1 fruit fly cellular context compared by ENCODE assay signal in genomic region chrX:14218045-14218483, dm6.
TF ChIP-seq lines count a peak whose summit lies in the region.

No protein-coding gene starts in this region.

TF ChIP-seq in whole organism, embryonic, 481 proteins besides CTCF, POLR2A, EP300 and RAD21 (continued from another document):
- TF ChIP-seq CG42726 (GFP tag; IDR thresholded peaks at IDR 0.05; lab: Robert Waterston, UW; ENCODE audit: partially characterized antibody) (no peak), CG10209 (GFP tag; optimal IDR thresholded peaks at IDR 0.05; lab: Kevin White, UChicago) (peak; percentile 87), sima (GFP tag; optimal IDR thresholded peaks at IDR 0.05; lab: Kevin White, UChicago) (peak; percentile 53), run (tag; optimal IDR thresholded peaks at IDR 0.05; lab: Kevin White, UChicago) (peak; percentile 82), CG2202 (tag; optimal IDR thresholded peaks at IDR 0.05; lab: Kevin White, UChicago) (peak; percentile 62), Dad (GFP tag; optimal IDR thresholded peaks at IDR 0.05; lab: Kevin White, UChicago) (peak; percentile 52), fd64A (GFP tag; optimal IDR thresholded peaks at IDR 0.05; lab: Kevin White, UChicago) (no peak), CG3065 (GFP tag; optimal IDR thresholded peaks at IDR 0.05; lab: Kevin White, UChicago) (peak; percentile 16), stc (GFP tag; IDR thresholded peaks at IDR 0.05; lab: Robert Waterston, UW) (peak; percentile 85), mirr (GFP tag; optimal IDR thresholded peaks at IDR 0.05; lab: Kevin White, UChicago) (no peak), slbo (GFP tag; IDR thresholded peaks at IDR 0.05; lab: Robert Waterston, UW) (peak; percentile 89), CG32532 (GFP tag; IDR thresholded peaks at IDR 0.05; lab: Robert Waterston, UW) (peak; percentile 91), Oli (tag; optimal IDR thresholded peaks at IDR 0.05; lab: Kevin White, UChicago) (peak; percentile 88), CG12155 (GFP tag; optimal IDR thresholded peaks at IDR 0.05; lab: Kevin White, UChicago) (peak; percentile 88), HmgD (GFP tag; optimal IDR thresholded peaks at IDR 0.05; lab: Kevin White, UChicago) (no peak), corto (GFP tag; optimal IDR thresholded peaks at IDR 0.05; lab: Kevin White, UChicago) (peak; percentile 77), gsb (GFP tag; IDR thresholded peaks at IDR 0.05; lab: Robert Waterston, UW) (peak; percentile 74), caup (GFP tag; optimal IDR thresholded peaks at IDR 0.05; lab: Kevin White, UChicago; ENCODE audit: severe bottlenecking) (peak; percentile 85), prd (optimal IDR thresholded peaks at IDR 0.05; lab: Kevin White, UChicago) (no peak), prd (GFP tag; IDR thresholded peaks at IDR 0.05; lab: Robert Waterston, UW) (peak; percentile 93), ham (GFP tag; IDR thresholded peaks at IDR 0.05; lab: Robert Waterston, UW) (peak; percentile 46; the same call in 1 of the 2 replicates), NFAT (GFP tag; IDR thresholded peaks at IDR 0.05; lab: Robert Waterston, UW) (peak; percentile 55; the same call in 1 of the 2 replicates), Fer1 (GFP tag; optimal IDR thresholded peaks at IDR 0.05; lab: Kevin White, UChicago) (peak; percentile 87), CoRest (tag; optimal IDR thresholded peaks at IDR 0.05; lab: Kevin White, UChicago) (peak; percentile 90), Tbp (GFP tag; optimal IDR thresholded peaks at IDR 0.05; lab: Kevin White, UChicago) (no peak), cato (GFP tag; optimal IDR thresholded peaks at IDR 0.05; lab: Kevin White, UChicago; ENCODE audit: borderline replicate concordance) (peak; percentile 55), shn (GFP tag; optimal IDR thresholded peaks at IDR 0.05; lab: Kevin White, UChicago) (no peak), row (GFP tag; IDR thresholded peaks at IDR 0.05; lab: Robert Waterston, UW) (peak; percentile 89), Doc3 (GFP tag; IDR thresholded peaks at IDR 0.05; lab: Robert Waterston, UW; ENCODE audit: partially characterized antibody) (no peak), CG5953 (GFP tag; IDR thresholded peaks at IDR 0.05; lab: Robert Waterston, UW) (peak; percentile 69; the same call in 1 of the 2 replicates), unpg (GFP tag; optimal IDR thresholded peaks at IDR 0.05; lab: Kevin White, UChicago) (peak; percentile 94), CG10654 (GFP tag; optimal IDR thresholded peaks at IDR 0.05; lab: Kevin White, UChicago) (peak; percentile 78), CG11247 (GFP tag; IDR thresholded peaks at IDR 0.05; lab: Robert Waterston, UW) (peak; percentile 79), ab (GFP tag; optimal IDR thresholded peaks at IDR 0.05; lab: Kevin White, UChicago) (peak; percentile 10), wek (GFP tag; optimal IDR thresholded peaks at IDR 0.05; lab: Kevin White, UChicago) (peak; percentile 16), odd (GFP tag; optimal IDR thresholded peaks at IDR 0.05; lab: Kevin White, UChicago) (peak; percentile 80), Sox102F (GFP tag; optimal IDR thresholded peaks at IDR 0.05; lab: Kevin White, UChicago) (peak; percentile 92)
